Fruit fly (Drosophila melanogaster) whole organism, adult: ENCODE measurements around the gene CG5758.

Source experiments
- CG11617 ChIP-seq: fragments of 200-800 bp; sonication (Bioruptor generic); optimal IDR thresholded peaks from 2 replicates; lab custom pipeline; 2017; ENCODE audit warnings: mild to moderate bottlenecking, missing biosample characterization, missing genetic modification reagents, missing genetic modification characterization
- CG33017 ChIP-seq: fragments of 200-800 bp; sonication (Bioruptor generic); optimal IDR thresholded peaks from 2 replicates; lab custom pipeline; 2018; ENCODE audit warnings: missing biosample characterization, mild to moderate bottlenecking, missing genetic modification characterization, moderate library complexity
- CG5204 ChIP-seq: fragments of 200-800 bp; sonication (Bioruptor generic); optimal IDR thresholded peaks from 2 replicates; lab custom pipeline; 2016; ENCODE audit warnings: missing biosample characterization, missing genetic modification characterization
- CG7101 ChIP-seq: fragments of 200-800 bp; sonication (Bioruptor generic); optimal IDR thresholded peaks from 2 replicates; lab custom pipeline; 2018; ENCODE audit warnings: missing biosample characterization, mild to moderate bottlenecking, missing genetic modification characterization, moderate library complexity
- Clk ChIP-seq: fragments of 200-800 bp; sonication (Bioruptor generic); optimal IDR thresholded peaks from 2 replicates; lab custom pipeline; 2017; ENCODE audit warnings: missing biosample characterization, missing genetic modification characterization
- Hr96 ChIP-seq: fragments of 200-800 bp; sonication (Bioruptor generic); optimal IDR thresholded peaks from 2 replicates; lab custom pipeline; 2016; ENCODE audit warnings: missing biosample characterization, missing genetic modification characterization
- Mnt ChIP-seq: fragments of 200-800 bp; sonication (Bioruptor generic); optimal IDR thresholded peaks from 2 replicates; lab custom pipeline; 2016; ENCODE audit warnings: missing biosample characterization, mild to moderate bottlenecking, missing genetic modification characterization
- cic ChIP-seq: fragments of 200-800 bp; sonication (Bioruptor generic); optimal IDR thresholded peaks from 2 replicates; lab custom pipeline; 2017; ENCODE audit warnings: missing biosample characterization, mild to moderate bottlenecking, missing genetic modification characterization, moderate library complexity
- kay ChIP-seq: fragments of 200-800 bp; sonication (Bioruptor generic); peaks from one replicate; lab custom pipeline; 2016; ENCODE audit warnings: missing biosample characterization, missing genetic modification characterization, borderline replicate concordance
- pad ChIP-seq: fragments of 200-800 bp; sonication (Bioruptor generic); optimal IDR thresholded peaks from 3 replicates; lab custom pipeline; 2017; ENCODE audit warnings: missing biosample characterization, missing genetic modification characterization, mild to moderate bottlenecking, moderate library complexity, missing genetic modification reagents

DNA sequence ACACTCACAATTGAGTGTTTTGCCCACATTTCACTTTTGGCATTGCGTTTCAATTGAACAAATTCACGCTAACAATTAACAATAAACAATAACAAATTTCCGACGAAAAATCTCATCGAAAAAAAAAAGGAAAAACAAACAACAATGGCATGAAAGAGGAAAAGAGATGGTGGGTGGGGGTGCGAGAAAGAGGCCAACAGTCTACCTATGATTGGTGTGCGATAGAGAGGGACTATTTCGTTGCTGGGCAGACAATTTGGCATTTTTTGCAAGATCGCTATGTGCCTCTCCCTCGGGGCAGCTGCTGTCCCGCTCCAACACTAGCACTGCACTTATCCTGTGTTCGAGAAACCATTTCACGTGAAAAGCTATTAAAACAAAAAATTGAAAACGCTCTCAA is 30.1 kb downstream of the CG5758 start:
- no peak for TF ChIP-seq Clk (GFP tag; lab: Kevin White, UChicago)
- TF ChIP-seq CG5204 (GFP tag; lab: Kevin White, UChicago): no peak
- no peak for TF ChIP-seq kay (GFP tag; lab: Kevin White, UChicago)
- TF ChIP-seq CG11617 (GFP tag; lab: Kevin White, UChicago): no peak
- no peak for TF ChIP-seq CG33017 (tag; lab: Kevin White, UChicago)
- no peak for TF ChIP-seq CG7101 (tag; lab: Kevin White, UChicago)
- no peak for TF ChIP-seq Mnt (GFP tag; lab: Kevin White, UChicago)
- no peak for TF ChIP-seq Hr96 (GFP tag; lab: Kevin White, UChicago)
- no peak for TF ChIP-seq cic (GFP tag; lab: Kevin White, UChicago)
- no peak for TF ChIP-seq pad (GFP tag; lab: Kevin White, UChicago)
